Fruit fly (Drosophila melanogaster) whole organism, adult: ENCODE results near the gene CG42597.

Experiments
- CG7045 ChIP-seq: fragments of 200-800 bp; sonication (Bioruptor generic); optimal IDR thresholded peaks from 2 replicates; lab custom pipeline; 2017; ENCODE audit warnings: missing biosample characterization, mild to moderate bottlenecking, missing genetic modification characterization
- Clk ChIP-seq: fragments of 200-800 bp; sonication (Bioruptor generic); optimal IDR thresholded peaks from 2 replicates; lab custom pipeline; 2017; ENCODE audit warnings: missing biosample characterization, missing genetic modification characterization
- Crg-1 ChIP-seq: fragments of 200-800 bp; sonication (Bioruptor generic); optimal IDR thresholded peaks from 2 replicates; lab custom pipeline; 2016; ENCODE audit warnings: missing biosample characterization, missing genetic modification characterization
- Hr96 ChIP-seq: fragments of 200-800 bp; sonication (Bioruptor generic); optimal IDR thresholded peaks from 2 replicates; lab custom pipeline; 2016; ENCODE audit warnings: missing biosample characterization, missing genetic modification characterization
- cic ChIP-seq: fragments of 200-800 bp; sonication (Bioruptor generic); optimal IDR thresholded peaks from 2 replicates; lab custom pipeline; 2017; ENCODE audit warnings: missing biosample characterization, mild to moderate bottlenecking, missing genetic modification characterization, moderate library complexity
- cnc ChIP-seq, 2 experiments: fragments of >200 bp; optimal IDR thresholded peaks; 2 replicates each; lab custom pipeline; 2017
- kay ChIP-seq: fragments of 200-800 bp; sonication (Bioruptor generic); peaks from one replicate; lab custom pipeline; 2016; ENCODE audit warnings: missing biosample characterization, missing genetic modification characterization, borderline replicate concordance
- pad ChIP-seq: fragments of 200-800 bp; sonication (Bioruptor generic); optimal IDR thresholded peaks from 3 replicates; lab custom pipeline; 2017; ENCODE audit warnings: missing biosample characterization, missing genetic modification characterization, mild to moderate bottlenecking, moderate library complexity, missing genetic modification reagents
- toe ChIP-seq: fragments of 200-800 bp; sonication (Bioruptor generic); optimal IDR thresholded peaks from 2 replicates; lab custom pipeline; 2016; ENCODE audit warnings: missing biosample characterization, missing genetic modification characterization

dm6 chr2L:22018861-22019270 lies 46.3 kb downstream of the CG42597 start, which contains the start of gene tio:
- TF ChIP-seq toe (GFP tag; lab: Kevin White, UChicago) (no peak), Clk (GFP tag; lab: Kevin White, UChicago) (no peak), kay (GFP tag; lab: Kevin White, UChicago) (no peak), Hr96 (no peak), cic (no peak), cnc (optimal IDR thresholded peaks at IDR 0.05; lab: Kevin White, UChicago) (no peak), CG7045 (no peak), Crg-1 (GFP tag; lab: Kevin White, UChicago) (no peak), pad (GFP tag; lab: Kevin White, UChicago) (peak; percentile 97)
